Fruit fly (Drosophila melanogaster): Measurements from ENCODE around the gene Sfp26Ad.

The Sfp26Ad gene

dm6 chr2L:5901553-5901952 lies 41.6 kb downstream of the Sfp26Ad start:
- TF ChIP-seq CG12768 (GFP tag; optimal IDR thresholded peaks at IDR 0.05) (no peak), bab1 (GFP tag; optimal IDR thresholded peaks at IDR 0.05) (no peak), CG11617 (GFP tag; optimal IDR thresholded peaks at IDR 0.05) (no peak), Clk (GFP tag; optimal IDR thresholded peaks at IDR 0.05) (no peak), CG7101 (tag; optimal IDR thresholded peaks at IDR 0.05) (no peak), cic (GFP tag; optimal IDR thresholded peaks at IDR 0.05) (no peak), CG33017 (tag; optimal IDR thresholded peaks at IDR 0.05) (no peak), kay (GFP tag; ENCODE audit: borderline replicate concordance) (no peak), Hr96 (GFP tag; optimal IDR thresholded peaks at IDR 0.05) (no peak), Crg-1 (GFP tag; optimal IDR thresholded peaks at IDR 0.05) (no peak), Mnt (GFP tag; optimal IDR thresholded peaks at IDR 0.05) (no peak), CG1620 (GFP tag; optimal IDR thresholded peaks at IDR 0.05) (no peak)

dm6 chr2L:5899170-5899708 lies 43.9 kb downstream of the Sfp26Ad start:
- peak; percentile 98 for TF ChIP-seq tj (GFP tag; optimal IDR thresholded peaks at IDR 0.05)
- TF ChIP-seq CG1620 (GFP tag; optimal IDR thresholded peaks at IDR 0.05): no peak
- TF ChIP-seq bab1 (GFP tag; optimal IDR thresholded peaks at IDR 0.05): peak; percentile 29
- TF ChIP-seq cic (GFP tag; optimal IDR thresholded peaks at IDR 0.05): peak; percentile 31

dm6 chr2L:5894533-5894932 lies 48.6 kb downstream of the Sfp26Ad start:
- TF ChIP-seq bab1 (GFP tag; optimal IDR thresholded peaks at IDR 0.05): no peak
- TF ChIP-seq Mnt (GFP tag; optimal IDR thresholded peaks at IDR 0.05): no peak
- no peak for TF ChIP-seq kay (GFP tag; ENCODE audit: borderline replicate concordance)
- TF ChIP-seq cnc (optimal IDR thresholded peaks at IDR 0.05): no peak
- TF ChIP-seq CG33017 (tag; optimal IDR thresholded peaks at IDR 0.05): no peak

dm6 chr2L:5893796-5894195 lies 49.3 kb downstream of the Sfp26Ad start, which contains the start of gene Acp26Aa:
TSS of gene Acp26Aa (minus strand) at chr2L:5893896.
- TF ChIP-seq tj (GFP tag; optimal IDR thresholded peaks at IDR 0.05) (peak; percentile 68), CG33017 (tag; optimal IDR thresholded peaks at IDR 0.05) (no peak)

- no peak for TF ChIP-seq toe (GFP tag; optimal IDR thresholded peaks at IDR 0.05)
- TF ChIP-seq bab1 (GFP tag; optimal IDR thresholded peaks at IDR 0.05): no peak
Measured at dm6 chr2L:5892762-5893161, 50.3 kb downstream of the Sfp26Ad start, which contains the start of gene Acp26Ab. TSS of gene Acp26Ab (minus strand) at chr2L:5892862.
